Worm (Caenorhabditis elegans) whole organism, L3 larva: ENCODE results near the gene ncap-1.

Experiments
- ama-1 ChIP-seq: fragments of 150-350 bp; optimal IDR thresholded peaks from 2 replicates; lab custom pipeline; 2018
- ceh-16 ChIP-seq: sonication (generic microtip); optimal IDR thresholded peaks from 2 replicates; lab custom pipeline; 2017; ENCODE audit warnings: missing biosample characterization, missing genetic modification characterization
- elt-1 ChIP-seq: fragments of 150-350 bp; optimal IDR thresholded peaks from 2 replicates; lab custom pipeline; 2014; ENCODE audit warnings: missing biosample characterization, missing genetic modification characterization
- elt-2 ChIP-seq: sonication (generic microtip); optimal IDR thresholded peaks from 2 replicates; lab custom pipeline; 2016; ENCODE audit warnings: missing genetic modification reagents, mild to moderate bottlenecking, missing genetic modification characterization, missing compliant biosample characterization
- eor-1 ChIP-seq, 2 experiments: fragments of 150-350 bp; optimal IDR thresholded peaks; 2 replicates each; lab custom pipeline; 2014 to 2018; ENCODE audit warnings: missing biosample characterization in 2 of 2, missing genetic modification characterization in 2 of 2
- fkh-2 ChIP-seq: fragments of 150-350 bp; optimal IDR thresholded peaks from 2 replicates; lab custom pipeline; 2014; ENCODE audit warnings: missing biosample characterization, missing genetic modification reagents, missing genetic modification characterization
- lin-15B ChIP-seq: fragments of 150-350 bp; optimal IDR thresholded peaks from 2 replicates; lab custom pipeline; 2014; ENCODE audit warnings: missing biosample characterization, missing genetic modification characterization
- mdl-1 ChIP-seq: fragments of 150-350 bp; optimal IDR thresholded peaks from 2 replicates; lab custom pipeline; 2014; ENCODE audit warnings: missing biosample characterization, missing genetic modification characterization
- mml-1 ChIP-seq: fragments of 150-350 bp; sonication (generic microtip); optimal IDR thresholded peaks from 3 replicates; lab custom pipeline; 2014; ENCODE audit warnings: missing biosample characterization, missing genetic modification characterization
- nfya-1 ChIP-seq: sonication (generic microtip); optimal IDR thresholded peaks from 2 replicates; lab custom pipeline; 2017; ENCODE audit warnings: missing genetic modification characterization, mild to moderate bottlenecking, missing compliant biosample characterization, antibody characterized with exemption, moderate library complexity; ENCODE audit not compliant: insufficient read depth
- nhr-12 ChIP-seq: fragments of 150-350 bp; optimal IDR thresholded peaks from 2 replicates; lab custom pipeline; 2014; ENCODE audit warnings: missing biosample characterization, missing genetic modification characterization
- nhr-28 ChIP-seq: fragments of 150-350 bp; optimal IDR thresholded peaks from 2 replicates; lab custom pipeline; 2014; ENCODE audit warnings: missing biosample characterization, missing genetic modification characterization
- nhr-43 ChIP-seq: sonication (generic microtip); optimal IDR thresholded peaks from 2 replicates; lab custom pipeline; 2016; ENCODE audit warnings: mild to moderate bottlenecking, missing genetic modification characterization, missing compliant biosample characterization; ENCODE audit not compliant: poor library complexity, severe bottlenecking
- sea-2 ChIP-seq: fragments of 150-350 bp; sonication (generic microtip); optimal IDR thresholded peaks from 4 replicates; lab custom pipeline; 2014; ENCODE audit warnings: missing biosample characterization, missing genetic modification reagents, missing genetic modification characterization
- snpc-4 ChIP-seq: fragments of 150-350 bp; optimal IDR thresholded peaks from 2 replicates; lab custom pipeline; 2014; ENCODE audit warnings: missing biosample characterization, missing genetic modification characterization
- unc-62 ChIP-seq: fragments of 150-350 bp; sonication (generic microtip); optimal IDR thresholded peaks from 4 replicates; lab custom pipeline; 2014; ENCODE audit warnings: missing biosample characterization, missing genetic modification reagents, missing genetic modification characterization
- ztf-11 ChIP-seq: fragments of 150-350 bp; optimal IDR thresholded peaks from 2 replicates; lab custom pipeline; 2014; ENCODE audit warnings: missing biosample characterization, missing genetic modification characterization

Gene ncap-1

DNA sequence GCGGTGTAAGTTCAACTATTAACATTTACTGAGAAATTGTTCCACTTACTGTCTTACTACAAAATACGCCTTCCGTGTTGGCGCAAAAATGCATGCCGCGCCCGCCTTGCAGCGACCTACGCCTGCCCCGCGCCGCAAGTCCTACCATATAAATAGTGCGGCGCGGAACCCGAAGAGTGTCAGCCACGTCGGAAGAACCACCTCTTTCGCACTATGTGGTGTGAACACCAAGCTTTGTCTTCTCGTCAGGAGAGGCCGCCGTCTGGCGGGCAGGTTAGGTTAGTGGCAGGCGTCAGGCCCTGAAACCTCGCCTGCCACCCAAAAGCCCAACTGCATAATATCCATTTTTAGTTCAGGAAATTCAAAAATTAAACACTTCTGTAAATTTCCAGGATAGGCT is 53.8 kb downstream of the ncap-1 start:
- TF ChIP-seq elt-1 (no peak), elt-2 (tag; lab: Kevin White, UChicago) (no peak), ceh-16 (tag; lab: Kevin White, UChicago) (no peak), nfya-1 (tag; lab: Kevin White, UChicago) (no peak)

- TF ChIP-seq nhr-12 (tag; lab: Kevin White, UChicago) (no peak), eor-1 (tag; optimal IDR thresholded peaks at IDR 0.05; lab: Kevin White, UChicago) (no peak), mdl-1 (tag; lab: Kevin White, UChicago) (no peak), mml-1 (tag; lab: Kevin White, UChicago) (no peak), unc-62 (GFP tag; lab: Kevin White, UChicago) (no peak), ztf-11 (tag; lab: Kevin White, UChicago) (no peak), fkh-2 (tag; lab: Kevin White, UChicago) (no peak), lin-15B (tag; lab: Kevin White, UChicago) (no peak), snpc-4 (tag; lab: Kevin White, UChicago) (no peak), sea-2 (GFP tag; lab: Kevin White, UChicago) (no peak), nhr-43 (tag; lab: Kevin White, UChicago) (no peak), nhr-28 (no peak), elt-2 (tag; lab: Kevin White, UChicago) (no peak), ama-1 (lab: Kevin White, UChicago) (no peak)
- TF ChIP-seq, all 47 proteins: peak for 0
Observed at ce11 chrII:2864229-2864628, 54.9 kb downstream of the ncap-1 start, which contains the start of gene Y110A2AL.5. Gene Y110A2AL.5, plus strand, starts transcription at chrII:2864529.
